Worm (Caenorhabditis elegans) whole organism, mixed stage, embryonic: ENCODE measurements around the gene gars-1.

ENCODE experiments used
- blmp-1 ChIP-seq: fragments of 150-350 bp; optimal IDR thresholded peaks from 2 replicates; lab custom pipeline; 2014; ENCODE audit warnings: missing biosample characterization, missing genetic modification characterization
- hlh-1 ChIP-seq: fragments of 150-350 bp; optimal IDR thresholded peaks from 2 replicates; lab custom pipeline; 2014; ENCODE audit warnings: missing biosample characterization, missing genetic modification reagents, missing genetic modification characterization
- lsy-2 ChIP-seq: fragments of 150-350 bp; optimal IDR thresholded peaks from 2 replicates; lab custom pipeline; 2014; ENCODE audit warnings: missing biosample characterization, missing genetic modification characterization
- mls-2 ChIP-seq: sonication (generic microtip); optimal IDR thresholded peaks from 2 replicates; lab custom pipeline; 2016; ENCODE audit warnings: mild to moderate bottlenecking, missing genetic modification characterization, moderate library complexity, missing compliant biosample characterization
- nhr-237 ChIP-seq: fragments of 150-350 bp; optimal IDR thresholded peaks from 2 replicates; lab custom pipeline; 2014; ENCODE audit warnings: missing biosample characterization, missing genetic modification characterization
- nhr-28 ChIP-seq: fragments of 150-350 bp; optimal IDR thresholded peaks from 2 replicates; lab custom pipeline; 2014; ENCODE audit warnings: missing biosample characterization, missing genetic modification characterization
- pha-4 ChIP-seq: fragments of 150-350 bp; optimal IDR thresholded peaks from 2 replicates; lab custom pipeline; 2018; ENCODE audit warnings: missing biosample characterization, missing genetic modification reagents, missing genetic modification characterization
- snpc-4 ChIP-seq: fragments of 150-350 bp; optimal IDR thresholded peaks from 2 replicates; lab custom pipeline; 2014; ENCODE audit warnings: missing biosample characterization, missing genetic modification characterization
- sptf-1 ChIP-seq: sonication (generic microtip); optimal IDR thresholded peaks from 2 replicates; lab custom pipeline; 2017; ENCODE audit warnings: mild to moderate bottlenecking, missing genetic modification characterization, moderate library complexity, missing compliant biosample characterization
- unc-39 ChIP-seq: fragments of 150-350 bp; optimal IDR thresholded peaks from 2 replicates; lab custom pipeline; 2014; ENCODE audit warnings: missing biosample characterization, missing genetic modification characterization
- ztf-11 ChIP-seq: fragments of 150-350 bp; optimal IDR thresholded peaks from 2 replicates; lab custom pipeline; 2014; ENCODE audit warnings: missing biosample characterization, missing genetic modification characterization

ce11 chrIII:5171945-5172344 lies 8.5 kb upstream of the gars-1 start, which contains the start of gene prp-19:
- TF ChIP-seq snpc-4 (tag; lab: Kevin White, UChicago), result no peak
- TF ChIP-seq blmp-1, result no peak
- no peak for TF ChIP-seq ztf-11 (tag; lab: Kevin White, UChicago)
- no peak for TF ChIP-seq hlh-1 (tag; lab: Kevin White, UChicago)
- TF ChIP-seq pha-4 (tag; lab: Kevin White, UChicago), result no peak
- TF ChIP-seq nhr-237 (tag; lab: Kevin White, UChicago), result no peak
- TF ChIP-seq lsy-2, result no peak
- TF ChIP-seq unc-39 (tag; lab: Kevin White, UChicago), result no peak
- no peak for TF ChIP-seq sptf-1 (tag; lab: Kevin White, UChicago)
- TF ChIP-seq nhr-28, result no peak
- TF ChIP-seq mls-2 (tag; lab: Kevin White, UChicago), result no peak
